Worm (Caenorhabditis elegans) whole organism, L3 larva: ENCODE results near the gene F02D8.9.
A peak's percentile ranks its signal among the peaks of the same experiment; 100 is the strongest.

ENCODE experiments used
- R02D3.7 ChIP-seq: fragments of 150-350 bp; optimal IDR thresholded peaks from 2 replicates; lab custom pipeline; 2014; ENCODE audit warnings: missing biosample characterization, missing genetic modification characterization
- ZK546.5 ChIP-seq: sonication (generic microtip); optimal IDR thresholded peaks from 2 replicates; lab custom pipeline; 2017; ENCODE audit warnings: missing biosample characterization, missing genetic modification characterization
- aly-2 ChIP-seq: fragments of 150-350 bp; optimal IDR thresholded peaks from 2 replicates; lab custom pipeline; 2014; ENCODE audit warnings: missing biosample characterization, missing genetic modification characterization
- ceh-28 ChIP-seq: fragments of 150-350 bp; optimal IDR thresholded peaks from 2 replicates; lab custom pipeline; 2014; ENCODE audit warnings: missing biosample characterization, missing genetic modification reagents, missing genetic modification characterization
- ceh-82 ChIP-seq: fragments of 150-350 bp; optimal IDR thresholded peaks from 2 replicates; lab custom pipeline; 2014; ENCODE audit warnings: missing biosample characterization, missing genetic modification characterization
- daf-12 ChIP-seq: fragments of 150-350 bp; optimal IDR thresholded peaks from 2 replicates; lab custom pipeline; 2014; ENCODE audit warnings: missing biosample characterization, missing genetic modification reagents, missing genetic modification characterization
- egl-27 ChIP-seq: sonication (generic microtip); optimal IDR thresholded peaks from 4 replicates; lab custom pipeline; 2017; ENCODE audit warnings: missing biosample characterization, missing genetic modification reagents, missing genetic modification characterization
- elt-1 ChIP-seq: fragments of 150-350 bp; optimal IDR thresholded peaks from 2 replicates; lab custom pipeline; 2014; ENCODE audit warnings: missing biosample characterization, missing genetic modification characterization
- elt-2 ChIP-seq: sonication (generic microtip); optimal IDR thresholded peaks from 2 replicates; lab custom pipeline; 2016; ENCODE audit warnings: missing genetic modification reagents, mild to moderate bottlenecking, missing genetic modification characterization, missing compliant biosample characterization
- eor-1 ChIP-seq, 2 experiments: fragments of 150-350 bp; optimal IDR thresholded peaks; 2 replicates each; lab custom pipeline; 2014 to 2018; ENCODE audit warnings: missing biosample characterization in 2 of 2, missing genetic modification characterization in 2 of 2
- fkh-2 ChIP-seq: fragments of 150-350 bp; optimal IDR thresholded peaks from 2 replicates; lab custom pipeline; 2014; ENCODE audit warnings: missing biosample characterization, missing genetic modification reagents, missing genetic modification characterization
- fos-1 ChIP-seq: fragments of 150-350 bp; optimal IDR thresholded peaks from 2 replicates; lab custom pipeline; 2014; ENCODE audit warnings: missing biosample characterization, missing genetic modification characterization
- hmg-11 ChIP-seq: sonication (generic microtip); optimal IDR thresholded peaks from 2 replicates; lab custom pipeline; 2016; ENCODE audit warnings: missing genetic modification characterization, missing compliant biosample characterization
- jun-1 ChIP-seq: fragments of 150-350 bp; optimal IDR thresholded peaks from 2 replicates; lab custom pipeline; 2014; ENCODE audit warnings: missing biosample characterization, missing genetic modification reagents, missing genetic modification characterization
- lin-15B ChIP-seq: fragments of 150-350 bp; optimal IDR thresholded peaks from 2 replicates; lab custom pipeline; 2014; ENCODE audit warnings: missing biosample characterization, missing genetic modification characterization
- lin-39 ChIP-seq: fragments of 150-350 bp; optimal IDR thresholded peaks from 2 replicates; lab custom pipeline; 2018; ENCODE audit warnings: missing biosample characterization, missing genetic modification reagents, missing genetic modification characterization
- lsy-12 ChIP-seq: sonication (generic microtip); optimal IDR thresholded peaks from 2 replicates; lab custom pipeline; 2016; ENCODE audit warnings: mild to moderate bottlenecking, missing genetic modification characterization, missing compliant biosample characterization
- mdl-1 ChIP-seq: fragments of 150-350 bp; optimal IDR thresholded peaks from 2 replicates; lab custom pipeline; 2014; ENCODE audit warnings: missing biosample characterization, missing genetic modification characterization
- mml-1 ChIP-seq: fragments of 150-350 bp; sonication (generic microtip); optimal IDR thresholded peaks from 3 replicates; lab custom pipeline; 2014; ENCODE audit warnings: missing biosample characterization, missing genetic modification characterization
- nfya-1 ChIP-seq: sonication (generic microtip); optimal IDR thresholded peaks from 2 replicates; lab custom pipeline; 2017; ENCODE audit warnings: missing genetic modification characterization, mild to moderate bottlenecking, missing compliant biosample characterization, antibody characterized with exemption, moderate library complexity; ENCODE audit not compliant: insufficient read depth
- nhr-11 ChIP-seq: fragments of 150-350 bp; optimal IDR thresholded peaks from 2 replicates; lab custom pipeline; 2014; ENCODE audit warnings: missing biosample characterization, missing genetic modification characterization
- nhr-23 ChIP-seq: fragments of 150-350 bp; optimal IDR thresholded peaks from 2 replicates; lab custom pipeline; 2014; ENCODE audit warnings: missing biosample characterization, missing genetic modification reagents, missing genetic modification characterization
- nhr-237 ChIP-seq: fragments of 150-350 bp; optimal IDR thresholded peaks from 2 replicates; lab custom pipeline; 2014; ENCODE audit warnings: missing biosample characterization, missing genetic modification characterization
- nhr-25 ChIP-seq: sonication (generic microtip); optimal IDR thresholded peaks from 2 replicates; lab custom pipeline; 2017; ENCODE audit warnings: missing biosample characterization, missing genetic modification characterization
- nhr-28 ChIP-seq: fragments of 150-350 bp; optimal IDR thresholded peaks from 2 replicates; lab custom pipeline; 2014; ENCODE audit warnings: missing biosample characterization, missing genetic modification characterization
- nhr-76 ChIP-seq: fragments of 150-350 bp; sonication (generic microtip); optimal IDR thresholded peaks from 5 replicates; lab custom pipeline; 2014; ENCODE audit warnings: missing biosample characterization, missing genetic modification characterization
- nhr-77 ChIP-seq: fragments of 150-350 bp; optimal IDR thresholded peaks from 2 replicates; lab custom pipeline; 2014; ENCODE audit warnings: missing biosample characterization, missing genetic modification characterization
- pha-4 ChIP-seq: fragments of 150-350 bp; optimal IDR thresholded peaks from 2 replicates; lab custom pipeline; 2014; ENCODE audit warnings: missing biosample characterization, missing genetic modification reagents, missing genetic modification characterization
- pqm-1 ChIP-seq: fragments of 150-350 bp; optimal IDR thresholded peaks from 2 replicates; lab custom pipeline; 2017; ENCODE audit warnings: missing biosample characterization, missing genetic modification characterization, inconsistent platforms
- sea-2 ChIP-seq: fragments of 150-350 bp; sonication (generic microtip); optimal IDR thresholded peaks from 4 replicates; lab custom pipeline; 2014; ENCODE audit warnings: missing biosample characterization, missing genetic modification reagents, missing genetic modification characterization
- skn-1 ChIP-seq: fragments of 150-350 bp; optimal IDR thresholded peaks from 2 replicates; lab custom pipeline; 2014; ENCODE audit warnings: missing biosample characterization, missing genetic modification characterization
- snpc-4 ChIP-seq: fragments of 150-350 bp; optimal IDR thresholded peaks from 2 replicates; lab custom pipeline; 2014; ENCODE audit warnings: missing biosample characterization, missing genetic modification characterization
- tbx-2 ChIP-seq: sonication (generic microtip); optimal IDR thresholded peaks from 2 replicates; lab custom pipeline; 2016; ENCODE audit warnings: mild to moderate bottlenecking, missing genetic modification characterization, missing compliant biosample characterization
- unc-39 ChIP-seq: sonication (generic microtip); optimal IDR thresholded peaks from 4 replicates; lab custom pipeline; 2017; ENCODE audit warnings: missing biosample characterization, missing genetic modification characterization
- zag-1 ChIP-seq: fragments of 150-350 bp; optimal IDR thresholded peaks from 2 replicates; lab custom pipeline; 2014; ENCODE audit warnings: missing biosample characterization, missing genetic modification characterization
- ztf-11 ChIP-seq: fragments of 150-350 bp; optimal IDR thresholded peaks from 2 replicates; lab custom pipeline; 2014; ENCODE audit warnings: missing biosample characterization, missing genetic modification characterization
- ztf-4 ChIP-seq: fragments of 150-350 bp; optimal IDR thresholded peaks from 2 replicates; lab custom pipeline; 2014; ENCODE audit warnings: missing biosample characterization, missing genetic modification characterization

The F02D8.9 gene

DNA sequence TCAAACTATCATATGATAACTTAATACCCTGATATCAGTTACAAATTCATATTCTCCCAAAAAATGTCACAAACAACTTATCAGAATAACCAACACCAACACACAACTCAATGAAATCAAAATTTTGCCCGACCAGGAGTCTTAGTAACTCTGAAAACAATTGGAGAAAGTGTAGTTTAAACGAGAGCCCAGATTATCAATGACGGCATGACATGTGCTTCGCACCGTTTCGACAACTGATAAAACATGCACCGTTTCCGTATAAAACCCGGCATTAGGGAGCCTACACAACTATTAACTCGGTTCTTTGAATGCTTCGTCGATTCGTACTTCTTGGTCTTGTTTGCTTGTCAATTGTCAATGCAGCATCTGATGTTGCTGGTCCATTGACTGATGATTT, 38.0 kb upstream of the F02D8.9 start, which contains the start of gene fil-1:
Gene fil-1 (plus strand): TSS at position 219 of the 400 bp plus-strand sequence.
- TF ChIP-seq eor-1 (tag; optimal IDR thresholded peaks at IDR 0.05; lab: Kevin White, UChicago) (no peak), elt-2 (peak; percentile 74), pha-4 (tag; lab: Kevin White, UChicago) (peak; percentile 19)

ce11 chrV:14992627-14993117, 37.1 kb upstream of the F02D8.9 start, which contains the start of gene T01C3.3:
TSS of gene T01C3.3 (minus strand) at chrV:14992677.
- no peak for TF ChIP-seq lin-15B
- no peak for TF ChIP-seq pqm-1
- TF ChIP-seq daf-12 (tag; lab: Kevin White, UChicago) = no peak
- no peak for TF ChIP-seq nhr-77 (tag; lab: Kevin White, UChicago)
- TF ChIP-seq lsy-12 (tag; lab: Kevin White, UChicago) = no peak
- TF ChIP-seq lin-39 = no peak
- no peak for TF ChIP-seq mml-1 (tag; lab: Kevin White, UChicago)
- TF ChIP-seq ZK546.5 (tag; lab: Kevin White, UChicago) = no peak
- TF ChIP-seq sea-2 (GFP tag; lab: Kevin White, UChicago) = no peak
- no peak for TF ChIP-seq zag-1 (tag; lab: Kevin White, UChicago)
- no peak for TF ChIP-seq ceh-28 (tag; lab: Kevin White, UChicago)
- no peak for TF ChIP-seq nhr-23 (tag; lab: Kevin White, UChicago)
- TF ChIP-seq nhr-76 (tag; lab: Kevin White, UChicago) = no peak
- no peak for TF ChIP-seq ceh-82 (tag; lab: Kevin White, UChicago)
- TF ChIP-seq snpc-4 = no peak
- no peak for TF ChIP-seq mdl-1
- TF ChIP-seq aly-2 = no peak
- no peak for TF ChIP-seq nfya-1 (tag; lab: Kevin White, UChicago)

ce11 chrV:14991489-14991888, 35.9 kb upstream of the F02D8.9 start:
- no peak for TF ChIP-seq egl-27 (tag; lab: Kevin White, UChicago)
- no peak for TF ChIP-seq nhr-76 (tag; lab: Kevin White, UChicago)
- TF ChIP-seq jun-1 = no peak
- no peak for TF ChIP-seq lsy-12 (tag; lab: Kevin White, UChicago)
- no peak for TF ChIP-seq ceh-82 (tag; lab: Kevin White, UChicago)
- no peak for TF ChIP-seq ztf-4
- TF ChIP-seq pha-4 (tag; lab: Kevin White, UChicago) = no peak
- no peak for TF ChIP-seq hmg-11 (tag; lab: Kevin White, UChicago)
- TF ChIP-seq skn-1 = no peak
- no peak for TF ChIP-seq ztf-11
- no peak for TF ChIP-seq snpc-4
- no peak for TF ChIP-seq lin-15B
- TF ChIP-seq nfya-1 (tag; lab: Kevin White, UChicago) = no peak
- no peak for TF ChIP-seq nhr-237
- TF ChIP-seq tbx-2 (tag; lab: Kevin White, UChicago) = no peak
- TF ChIP-seq elt-1 = no peak

DNA sequence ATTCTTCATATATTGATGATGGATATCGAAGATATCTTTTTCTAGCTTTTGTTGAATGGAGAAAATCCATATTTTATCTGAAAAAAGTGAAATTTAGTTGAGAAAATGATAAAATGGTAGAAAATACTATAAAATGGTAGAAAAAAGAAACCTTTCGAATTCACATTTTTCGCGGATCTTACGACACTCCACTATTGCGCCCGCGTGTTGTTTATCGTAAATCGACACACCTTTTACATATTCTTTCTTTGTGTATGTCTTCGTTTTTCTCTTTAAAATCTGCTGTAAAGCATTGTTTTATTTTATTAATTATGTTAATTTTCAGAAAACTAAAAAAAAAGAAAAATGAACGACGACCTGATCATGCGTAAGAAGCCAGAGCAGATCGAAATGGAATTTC, 35.3 kb upstream of the F02D8.9 start, which contains the start of the genes cdt-2 and T01C3.2:
Gene cdt-2 (minus strand): TSS at position 284 of the 400 bp plus-strand sequence.
Gene T01C3.2 (plus strand): TSS at position 326 of the 400 bp plus-strand sequence.
- TF ChIP-seq fos-1 (tag; lab: Kevin White, UChicago) (no peak), R02D3.7 (tag; lab: Kevin White, UChicago) (peak; percentile 91), nhr-28 (tag; lab: Kevin White, UChicago) (no peak), pha-4 (tag; lab: Kevin White, UChicago) (peak; percentile 71), nhr-25 (tag; lab: Kevin White, UChicago) (no peak), lin-15B (peak; percentile 62), hmg-11 (tag; lab: Kevin White, UChicago) (no peak), nhr-23 (tag; lab: Kevin White, UChicago) (peak; percentile 10), fkh-2 (tag; lab: Kevin White, UChicago) (no peak), lin-39 (no peak)

- TF ChIP-seq R02D3.7 (tag; lab: Kevin White, UChicago) (no peak), mdl-1 (no peak), unc-39 (tag; lab: Kevin White, UChicago) (no peak), nhr-77 (tag; lab: Kevin White, UChicago) (no peak), nhr-11 (tag; lab: Kevin White, UChicago) (no peak), lin-39 (no peak), nfya-1 (tag; lab: Kevin White, UChicago) (no peak), ceh-82 (tag; lab: Kevin White, UChicago) (no peak), nhr-76 (tag; lab: Kevin White, UChicago) (no peak)
- TF ChIP-seq, all 47 proteins: peak for 0
Observed at ce11 chrV:14984593-14984992, 29.0 kb upstream of the F02D8.9 start, which contains the start of gene F02D8.4. TSS of gene F02D8.4 (plus strand) at chrV:14984893.
